Fruit fly (Drosophila melanogaster): ENCODE results near the gene Sf3a1.

Gene Sf3a1

DNA sequence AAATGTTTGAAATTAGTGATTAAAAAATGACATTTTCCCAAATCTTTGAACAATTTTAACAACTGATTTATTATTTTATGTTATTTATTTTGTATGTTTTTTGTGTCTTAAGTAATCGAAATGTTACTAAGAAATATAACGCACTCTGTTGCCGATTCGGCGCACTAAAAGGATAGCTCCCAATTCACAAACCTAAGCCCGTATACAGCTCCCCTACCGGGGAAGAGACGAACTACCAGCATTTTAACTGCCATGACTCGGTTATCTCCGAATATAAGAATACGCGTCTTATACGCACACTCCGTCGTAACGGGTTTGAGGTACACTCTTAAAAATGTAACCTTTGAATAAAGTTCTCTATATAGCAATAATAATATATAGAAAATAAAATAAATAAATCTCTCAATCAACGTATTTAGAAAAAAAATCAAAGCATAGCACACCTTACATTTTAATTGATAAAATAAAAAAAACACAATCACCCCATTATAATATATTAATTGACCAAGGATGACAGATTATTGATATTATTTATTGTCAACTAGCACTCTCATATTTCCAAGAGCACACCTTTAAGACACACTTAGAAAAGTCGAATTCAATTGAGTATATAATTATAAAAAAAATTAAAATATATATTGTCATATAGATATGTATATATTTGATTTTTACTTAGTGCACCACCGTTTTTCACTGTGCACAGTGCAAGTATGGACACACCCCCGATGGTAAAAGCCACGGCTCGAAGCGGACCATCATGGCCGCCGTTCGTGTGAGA lies 44.2 kb downstream of the Sf3a1 start (continued):
- TF ChIP-seq Six4 (GFP tag; optimal IDR thresholded peaks at IDR 0.05) (peak; percentile 74), knrl (GFP tag; IDR thresholded peaks at IDR 0.05; ENCODE audit: partially characterized antibody) (no peak; the same call in 2 of the 3 replicates), pb (GFP tag; optimal IDR thresholded peaks at IDR 0.05) (no peak), Dip3 (GFP tag; optimal IDR thresholded peaks at IDR 0.05) (no peak), zfh2 (GFP tag; optimal IDR thresholded peaks at IDR 0.05) (no peak), CG8290 (GFP tag; optimal IDR thresholded peaks at IDR 0.05) (peak; percentile 37), CG8290 (tag; optimal IDR thresholded peaks at IDR 0.05) (no peak), Oaz (GFP tag; IDR thresholded peaks at IDR 0.05) (no peak), CG30403 (GFP tag; optimal IDR thresholded peaks at IDR 0.05) (peak; percentile 86), gro (GFP tag; optimal IDR thresholded peaks at IDR 0.05) (no peak), CG16815 (GFP tag; optimal IDR thresholded peaks at IDR 0.05) (peak; percentile 70), zf30C (GFP tag; optimal IDR thresholded peaks at IDR 0.05) (peak; percentile 95), CG30020 (tag; optimal IDR thresholded peaks at IDR 0.05) (no peak), Mes4 (GFP tag; optimal IDR thresholded peaks at IDR 0.05) (no peak), CG30431 (GFP tag; optimal IDR thresholded peaks at IDR 0.05) (peak; percentile 50), Sry-δ (GFP tag; optimal IDR thresholded peaks at IDR 0.05) (no peak), CG2889 (GFP tag; IDR thresholded peaks at IDR 0.05) (0 out of 3 replicates have a peak, but pooled peaks have one; percentile 5), CG9609 (GFP tag; optimal IDR thresholded peaks at IDR 0.05) (no peak), gcm2 (GFP tag; optimal IDR thresholded peaks at IDR 0.05) (no peak), Taf1 (GFP tag; IDR thresholded peaks at IDR 0.05) (no peak), ind (GFP tag; optimal IDR thresholded peaks at IDR 0.05) (peak; percentile 64), CG11247 (GFP tag; IDR thresholded peaks at IDR 0.05) (0 out of 2 replicates have a peak, but pooled peaks have one; percentile 42), CG6175 (GFP tag; IDR thresholded peaks at IDR 0.05) (no peak), Mad (GFP tag; optimal IDR thresholded peaks at IDR 0.05) (no peak), Dfd (GFP tag; optimal IDR thresholded peaks at IDR 0.05) (no peak), Camta (GFP tag; optimal IDR thresholded peaks at IDR 0.05) (no peak), aop (GFP tag; IDR thresholded peaks at IDR 0.05) (no peak), CG18476 (GFP tag; optimal IDR thresholded peaks at IDR 0.05) (peak; percentile 65), kni (GFP tag; optimal IDR thresholded peaks at IDR 0.05) (no peak), CG13287 (GFP tag; IDR thresholded peaks at IDR 0.05; ENCODE audit: partially characterized antibody) (peak; percentile 10; the same call in 1 of the 2 replicates), bigmax (GFP tag; optimal IDR thresholded peaks at IDR 0.05) (no peak), CG10209 (GFP tag; optimal IDR thresholded peaks at IDR 0.05) (peak; percentile 90), abd-A (tag; optimal IDR thresholded peaks at IDR 0.05) (peak; percentile 23), Dbx (GFP tag; IDR thresholded peaks at IDR 0.05) (peak; percentile 6; the same call in 1 of the 3 replicates), al (GFP tag; IDR thresholded peaks at IDR 0.05) (0 out of 2 replicates have a peak, but pooled peaks have one; percentile 44), Nf-YC (tag; optimal IDR thresholded peaks at IDR 0.05) (peak; percentile 91), sqz (GFP tag; optimal IDR thresholded peaks at IDR 0.05) (peak; percentile 60), CG10147 (GFP tag; optimal IDR thresholded peaks at IDR 0.05) (no peak), CG7839 (tag; optimal IDR thresholded peaks at IDR 0.05) (peak; percentile 88), crp (GFP tag; optimal IDR thresholded peaks at IDR 0.05) (peak in 1 of 2 experiments; percentile 28), CG7987 (GFP tag; optimal IDR thresholded peaks at IDR 0.05) (no peak), inv (GFP tag; IDR thresholded peaks at IDR 0.05; ENCODE audit: partially characterized antibody) (no peak), CG15601 (tag; optimal IDR thresholded peaks at IDR 0.05) (peak; percentile 77), nmo (GFP tag; optimal IDR thresholded peaks at IDR 0.05) (peak; percentile 93), NFAT (GFP tag; IDR thresholded peaks at IDR 0.05) (peak; percentile 60), CG33213 (GFP tag; optimal IDR thresholded peaks at IDR 0.05) (peak; percentile 40), slbo (GFP tag; IDR thresholded peaks at IDR 0.05) (peak; percentile 59; the same call in 1 of the 2 replicates), CG11456 (GFP tag; IDR thresholded peaks at IDR 0.05) (peak; percentile 80), fd96Cb (tag; optimal IDR thresholded peaks at IDR 0.05) (peak; percentile 87), CG5245 (GFP tag; optimal IDR thresholded peaks at IDR 0.05) (peak; percentile 46)
